Worm (Caenorhabditis elegans): ENCODE data around the gene Y22D7AR.2.
A peak's percentile ranks its signal among the peaks of the same experiment; 100 is the strongest.

The Y22D7AR.2 gene

DNA sequence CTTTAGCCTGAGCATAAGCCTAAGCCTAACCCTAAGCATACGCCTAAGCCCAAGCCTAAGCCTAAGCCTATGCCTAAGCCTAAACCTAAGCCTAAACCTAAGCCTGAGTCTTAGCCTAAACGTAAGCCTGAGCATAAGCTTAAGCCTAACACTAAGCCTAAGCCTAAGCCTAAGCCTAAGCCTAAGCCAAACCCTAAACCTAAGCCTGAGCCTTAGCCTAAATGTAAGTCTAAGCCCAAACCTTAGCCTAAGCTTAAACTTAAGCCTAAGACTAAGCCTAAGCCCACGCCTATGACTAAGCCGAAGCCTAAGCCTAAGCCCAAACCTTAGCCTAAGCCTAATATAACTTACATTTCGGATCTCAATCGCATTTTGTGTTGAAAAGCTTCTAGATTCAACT lies 1.7 kb upstream of the Y22D7AR.2 start:
- TF ChIP-seq zip-4 (GFP tag; optimal IDR thresholded peaks at IDR 0.05), result no peak
- no peak for TF ChIP-seq nhr-71 (tag; optimal IDR thresholded peaks at IDR 0.05)

DNA sequence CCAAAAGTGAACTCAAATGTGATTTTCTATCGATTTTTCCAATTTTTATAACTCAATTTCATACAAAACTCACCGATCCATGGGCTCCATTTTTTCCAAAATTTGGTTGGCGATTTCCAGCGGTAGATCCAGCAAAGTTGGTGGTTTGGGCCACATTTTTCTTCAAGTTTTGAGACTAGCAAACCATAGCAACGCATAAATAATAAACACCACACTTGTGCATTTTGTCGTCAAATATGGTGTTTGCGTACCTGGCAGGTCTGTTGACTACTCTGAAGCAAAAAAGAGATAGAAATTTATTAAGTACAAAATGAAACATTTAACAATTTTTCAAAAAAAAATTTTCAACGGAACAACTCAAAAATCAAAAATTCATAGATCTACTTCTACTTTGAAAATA lies 415 bp upstream of the Y22D7AR.2 start:
- TF ChIP-seq blmp-1 (tag; optimal IDR thresholded peaks at IDR 0.05) (no peak), hlh-4 (tag; optimal IDR thresholded peaks at IDR 0.05) (no peak), ets-5 (GFP tag; IDR thresholded peaks at IDR 0.05) (no peak), mep-1 (tag; optimal IDR thresholded peaks at IDR 0.05) (peak; percentile 35), sup-37 (GFP tag; optimal IDR thresholded peaks at IDR 0.05) (no peak), fkh-10 (GFP tag; optimal IDR thresholded peaks at IDR 0.05) (no peak), nhr-28 (tag; optimal IDR thresholded peaks at IDR 0.05) (no peak), lin-14 (GFP tag; optimal IDR thresholded peaks at IDR 0.05) (no peak), isw-1 (GFP tag; IDR thresholded peaks at IDR 0.05) (no peak), pqm-1 (tag; optimal IDR thresholded peaks at IDR 0.05) (no peak), snu-23 (GFP tag; optimal IDR thresholded peaks at IDR 0.05) (no peak), ceh-63 (GFP tag; optimal IDR thresholded peaks at IDR 0.05) (no peak), egl-13 (tag; optimal IDR thresholded peaks at IDR 0.05) (no peak), ama-1 (optimal IDR thresholded peaks at IDR 0.05) (no peak), rnt-1 (tag; optimal IDR thresholded peaks at IDR 0.05) (peak; percentile 16), unc-130 (tag; optimal IDR thresholded peaks at IDR 0.05) (no peak), ceh-88 (GFP tag; IDR thresholded peaks at IDR 0.05) (no peak), ceh-90 (tag; optimal IDR thresholded peaks at IDR 0.05) (no peak), grh-1 (GFP tag; IDR thresholded peaks at IDR 0.05) (no peak), sptf-1 (tag; optimal IDR thresholded peaks at IDR 0.05) (no peak), lin-35 (GFP tag; optimal IDR thresholded peaks at IDR 0.05) (peak in 1 of 2 experiments; percentile 40), irx-1 (tag; optimal IDR thresholded peaks at IDR 0.05) (no peak), C04F5.9 (tag; optimal IDR thresholded peaks at IDR 0.05) (no peak), efl-3 (GFP tag; optimal IDR thresholded peaks at IDR 0.05) (no peak), mab-9 (GFP tag; IDR thresholded peaks at IDR 0.05) (no peak), aly-2 (tag; optimal IDR thresholded peaks at IDR 0.05) (no peak), dsc-1 (tag; optimal IDR thresholded peaks at IDR 0.05) (no peak), lsy-2 (tag; optimal IDR thresholded peaks at IDR 0.05) (no peak), snpc-4 (tag; optimal IDR thresholded peaks at IDR 0.05) (no peak), zip-4 (GFP tag; optimal IDR thresholded peaks at IDR 0.05) (no peak), elt-3 (tag; optimal IDR thresholded peaks at IDR 0.05) (no peak), unc-30 (tag; optimal IDR thresholded peaks at IDR 0.05) (no peak), vab-15 (tag; optimal IDR thresholded peaks at IDR 0.05) (no peak), jun-1 (tag; optimal IDR thresholded peaks at IDR 0.05) (no peak), sox-4 (tag; optimal IDR thresholded peaks at IDR 0.05) (no peak), unc-62 (GFP tag; optimal IDR thresholded peaks at IDR 0.05) (no peak), pag-3 (tag; optimal IDR thresholded peaks at IDR 0.05; ENCODE audit: borderline replicate concordance, insufficient read depth) (no peak), Y116A8C.19 (tag; optimal IDR thresholded peaks at IDR 0.05; ENCODE audit: borderline replicate concordance) (no peak), skn-1 (tag; optimal IDR thresholded peaks at IDR 0.05) (no peak), nhr-85 (tag) (no peak), lin-39 (tag; optimal IDR thresholded peaks at IDR 0.05) (no peak), nhr-76 (tag; optimal IDR thresholded peaks at IDR 0.05) (no peak), dpl-1 (GFP tag; optimal IDR thresholded peaks at IDR 0.05) (peak in 2 of 3 experiments; percentile 34 to 45), zag-1 (tag; optimal IDR thresholded peaks at IDR 0.05) (no peak), F16B12.6 (tag; optimal IDR thresholded peaks at IDR 0.05) (peak; percentile 84), nhr-12 (tag; optimal IDR thresholded peaks at IDR 0.05) (no peak), ceh-82 (tag; optimal IDR thresholded peaks at IDR 0.05) (peak in 1 of 3 experiments; percentile 11), tbx-2 (tag; optimal IDR thresholded peaks at IDR 0.05) (no peak), swsn-7 (tag; optimal IDR thresholded peaks at IDR 0.05) (peak; percentile 29), xbp-1 (tag; optimal IDR thresholded peaks at IDR 0.05) (no peak), hlh-17 (GFP tag; optimal IDR thresholded peaks at IDR 0.05; ENCODE audit: borderline replicate concordance) (no peak), aha-1 (tag; optimal IDR thresholded peaks at IDR 0.05) (no peak)

All from whole organism, L1 larva.